Worm (Caenorhabditis elegans): ENCODE measurements around the gene F11D11.3.
"Not testable (repeated sequence)": the region's sequence is repeated elsewhere in the genome, so short reads cannot be mapped to it uniquely, and the experiment has no call there.

- not testable (repeated sequence) for TF ChIP-seq tab-1 (GFP tag; IDR thresholded peaks at IDR 0.05); ref-1 (GFP tag; conservative IDR thresholded peaks at IDR 0.05); flt-1 (GFP tag; IDR thresholded peaks at IDR 0.05)
These were observed 2.0 kb upstream of the F11D11.3 start, which contains the start of gene F11D11.22 for ce11 chrV:18762044-18762443.

Data from whole organism, midembryonic.